Fruit fly (Drosophila melanogaster): ENCODE measurements around the gene CG9281.

Gene CG9281

dm6 chrX:15748945-15749344 is 38.6 kb upstream of the CG9281 start, which contains the start of gene Mvd (continued):
- TF ChIP-seq Gug (GFP tag; IDR thresholded peaks at IDR 0.05), result no peak
- TF ChIP-seq CG2129 (GFP tag; IDR thresholded peaks at IDR 0.05; ENCODE audit: partially characterized antibody), result no peak
- no peak for TF ChIP-seq Aef1 (GFP tag; IDR thresholded peaks at IDR 0.05)
- TF ChIP-seq CG31224 (GFP tag; IDR thresholded peaks at IDR 0.05), result no peak
- no peak for TF ChIP-seq eve (GFP tag; optimal IDR thresholded peaks at IDR 0.05)
- TF ChIP-seq D19A (tag; optimal IDR thresholded peaks at IDR 0.05), result no peak
- no peak for TF ChIP-seq CG7372 (GFP tag; IDR thresholded peaks at IDR 0.05)
- no peak for TF ChIP-seq pho (GFP tag; optimal IDR thresholded peaks at IDR 0.05)
- TF ChIP-seq Max (GFP tag; optimal IDR thresholded peaks at IDR 0.05), result peak; percentile 11
- TF ChIP-seq Neu2 (GFP tag; optimal IDR thresholded peaks at IDR 0.05; ENCODE audit: borderline replicate concordance), result no peak
- TF ChIP-seq Nf-YA (GFP tag; IDR thresholded peaks at IDR 0.05), result no peak
- peak; percentile 31 for TF ChIP-seq CG33213 (GFP tag; optimal IDR thresholded peaks at IDR 0.05)
- TF ChIP-seq CG2116 (GFP tag; optimal IDR thresholded peaks at IDR 0.05), result peak; percentile 60
- no peak for TF ChIP-seq CG13123 (GFP tag; optimal IDR thresholded peaks at IDR 0.05)
- peak; percentile 31 for TF ChIP-seq CG17829 (tag; optimal IDR thresholded peaks at IDR 0.05)
- no peak for TF ChIP-seq sens-2 (GFP tag; IDR thresholded peaks at IDR 0.05)
- no peak for TF ChIP-seq grau (tag; optimal IDR thresholded peaks at IDR 0.05)
- TF ChIP-seq nerfin-1 (tag; optimal IDR thresholded peaks at IDR 0.05), result no peak
- TF ChIP-seq pnt (GFP tag; optimal IDR thresholded peaks at IDR 0.05), result no peak
- TF ChIP-seq ase (GFP tag; IDR thresholded peaks at IDR 0.05), result no peak
- TF ChIP-seq CG4617 (GFP tag; optimal IDR thresholded peaks at IDR 0.05; ENCODE audit: borderline replicate concordance), result peak; percentile 18
- no peak for TF ChIP-seq Sox102F (GFP tag; optimal IDR thresholded peaks at IDR 0.05)
- TF ChIP-seq prd (optimal IDR thresholded peaks at IDR 0.05), result no peak
- TF ChIP-seq prd (GFP tag; IDR thresholded peaks at IDR 0.05), result no peak
- no peak for TF ChIP-seq ewg (GFP tag; optimal IDR thresholded peaks at IDR 0.05)
- no peak for TF ChIP-seq exex (tag; optimal IDR thresholded peaks at IDR 0.05)
- TF ChIP-seq CG9437 (GFP tag; optimal IDR thresholded peaks at IDR 0.05), result no peak
- TF ChIP-seq Spps (tag; optimal IDR thresholded peaks at IDR 0.05), result no peak
- peak; percentile 46 for TF ChIP-seq Dref (GFP tag; IDR thresholded peaks at IDR 0.05)
- TF ChIP-seq Bdp1 (GFP tag; optimal IDR thresholded peaks at IDR 0.05), result no peak
- TF ChIP-seq CG14441 (GFP tag; IDR thresholded peaks at IDR 0.05), result no peak
- no peak for TF ChIP-seq CG32772 (GFP tag; IDR thresholded peaks at IDR 0.05)
- TF ChIP-seq CG2875 (GFP tag; optimal IDR thresholded peaks at IDR 0.05), result no peak
- TF ChIP-seq Sry-β (GFP tag; optimal IDR thresholded peaks at IDR 0.05), result no peak
- TF ChIP-seq CG7556 (GFP tag; optimal IDR thresholded peaks at IDR 0.05), result no peak
- peak; percentile 15 for TF ChIP-seq ftz-f1 (GFP tag; optimal IDR thresholded peaks at IDR 0.05)
- TF ChIP-seq CG14667 (GFP tag; IDR thresholded peaks at IDR 0.05), result no peak
- no peak for TF ChIP-seq CG16863 (GFP tag; optimal IDR thresholded peaks at IDR 0.05)
- no peak for TF ChIP-seq Doc2 (GFP tag; IDR thresholded peaks at IDR 0.05)
- TF ChIP-seq CG30431 (GFP tag; optimal IDR thresholded peaks at IDR 0.05), result no peak
- TF ChIP-seq Awh (GFP tag; IDR thresholded peaks at IDR 0.05), result no peak
- TF ChIP-seq Pdp1 (GFP tag; optimal IDR thresholded peaks at IDR 0.05), result peak in 1 of 2 experiments; percentile 46
- peak; percentile 0 for TF ChIP-seq Hr3 (GFP tag; optimal IDR thresholded peaks at IDR 0.05)
- no peak for TF ChIP-seq Deaf1 (tag; optimal IDR thresholded peaks at IDR 0.05)
- peak; percentile 26 for TF ChIP-seq CG17186 (GFP tag; optimal IDR thresholded peaks at IDR 0.05)
- TF ChIP-seq gcm2 (GFP tag; optimal IDR thresholded peaks at IDR 0.05), result no peak
- TF ChIP-seq kni (GFP tag; optimal IDR thresholded peaks at IDR 0.05), result no peak
- TF ChIP-seq CG8944 (GFP tag; optimal IDR thresholded peaks at IDR 0.05), result peak; percentile 16
- no peak for TF ChIP-seq HmgD (GFP tag; optimal IDR thresholded peaks at IDR 0.05)
- no peak for TF ChIP-seq MTF-1 (GFP tag; optimal IDR thresholded peaks at IDR 0.05; ENCODE audit: borderline replicate concordance)
- no peak for TF ChIP-seq CG4328 (GFP tag; optimal IDR thresholded peaks at IDR 0.05)
- TF ChIP-seq Trl (optimal IDR thresholded peaks at IDR 0.05), result no peak
- no peak for TF ChIP-seq Trl (GFP tag; optimal IDR thresholded peaks at IDR 0.05)

Data from whole organism, embryonic.